Fruit fly (Drosophila melanogaster) whole organism, larva: Measurements from ENCODE around the gene CG10702.

Experiments used
- noc ChIP-seq: fragments of 200-800 bp; sonication (Bioruptor generic); optimal IDR thresholded peaks from 3 replicates; lab custom pipeline; 2019; ENCODE audit warnings: missing biosample characterization, mild to moderate bottlenecking, missing genetic modification characterization, moderate library complexity

The CG10702 gene

DNA sequence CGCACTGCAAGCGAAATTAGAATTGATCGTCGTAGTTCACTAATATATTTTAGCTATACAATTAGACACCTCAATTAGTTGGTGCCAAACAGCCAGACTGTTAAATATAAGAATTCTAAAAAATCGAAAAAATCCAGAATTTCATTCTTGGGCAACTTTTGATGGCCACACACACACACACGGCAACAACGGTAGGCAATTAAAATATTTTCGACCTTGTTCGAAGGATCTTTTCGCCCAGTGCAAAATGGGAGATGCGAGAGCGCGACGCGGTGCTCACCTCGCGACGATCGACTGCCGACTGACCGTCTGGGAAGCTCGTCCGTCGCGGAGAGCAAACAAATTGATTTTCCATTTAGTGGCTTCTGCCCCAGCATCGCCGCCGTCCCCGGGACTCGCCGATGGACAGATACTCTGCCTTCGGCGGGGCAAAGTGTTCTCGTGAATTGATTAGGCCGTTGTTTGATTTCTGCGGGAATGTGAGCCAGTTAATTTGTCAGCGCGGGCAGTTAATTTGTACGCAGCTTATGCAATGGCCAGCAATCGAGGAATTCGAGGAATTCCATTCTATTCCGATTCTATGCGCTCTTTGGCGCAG, at the start of gene CG10702:
Gene CG10702 (minus strand): TSS at position 304 of the 598 bp plus-strand sequence.
- TF ChIP-seq noc (tag; lab: Kevin White, UChicago), result no peak

DNA sequence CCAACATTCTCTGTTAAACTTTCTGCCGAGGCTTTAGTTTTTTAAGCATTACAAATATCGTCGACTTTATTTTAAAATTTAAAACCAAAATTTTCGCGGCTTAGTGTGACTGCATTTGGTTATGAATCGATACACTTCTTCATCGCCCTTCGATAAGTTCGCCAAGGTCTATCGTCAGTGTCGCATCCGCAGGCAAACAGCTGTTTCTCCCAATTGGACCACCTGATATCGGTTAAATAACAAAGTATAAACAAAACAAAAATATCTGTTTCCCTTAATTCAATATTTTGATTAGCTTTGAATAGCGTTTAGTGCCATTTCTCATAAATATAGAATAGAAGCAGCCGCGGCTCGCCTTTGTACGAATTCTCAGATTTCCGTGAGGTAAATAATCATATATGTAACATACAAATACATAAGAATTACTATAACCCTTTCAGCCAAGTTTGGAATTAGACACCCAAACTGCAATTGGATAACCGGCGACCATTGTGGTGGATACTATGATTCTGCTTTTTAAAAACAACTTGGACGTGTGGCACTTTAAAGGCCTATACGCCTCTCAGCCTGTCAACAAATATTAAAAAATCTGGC, 44.6 kb upstream of the CG10702 start, which contains the start of gene CG10561:
Gene CG10561 (plus strand): TSS at position 219 of the 594 bp plus-strand sequence.
- TF ChIP-seq noc (tag; lab: Kevin White, UChicago), result no peak

DNA sequence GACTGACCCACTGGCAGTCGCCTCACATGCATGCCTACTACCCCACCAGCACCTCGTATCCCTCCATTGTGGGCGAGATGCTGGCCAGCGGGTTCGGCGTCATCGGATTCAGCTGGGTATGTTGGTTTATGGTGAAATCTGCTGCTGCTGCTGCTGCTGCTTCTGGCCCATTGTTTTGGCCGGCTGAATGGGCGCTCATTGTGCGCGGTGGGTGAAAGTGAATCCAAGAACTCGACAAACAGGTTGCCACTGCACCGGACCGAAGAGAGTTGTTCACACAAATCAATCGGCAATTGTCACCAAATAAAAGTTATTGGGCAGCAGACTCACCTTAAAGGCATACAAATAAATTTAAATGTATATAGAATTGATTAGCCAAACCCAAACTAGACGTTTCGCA, 42.5 kb upstream of the CG10702 start:
- TF ChIP-seq noc (tag; lab: Kevin White, UChicago), result no peak

DNA sequence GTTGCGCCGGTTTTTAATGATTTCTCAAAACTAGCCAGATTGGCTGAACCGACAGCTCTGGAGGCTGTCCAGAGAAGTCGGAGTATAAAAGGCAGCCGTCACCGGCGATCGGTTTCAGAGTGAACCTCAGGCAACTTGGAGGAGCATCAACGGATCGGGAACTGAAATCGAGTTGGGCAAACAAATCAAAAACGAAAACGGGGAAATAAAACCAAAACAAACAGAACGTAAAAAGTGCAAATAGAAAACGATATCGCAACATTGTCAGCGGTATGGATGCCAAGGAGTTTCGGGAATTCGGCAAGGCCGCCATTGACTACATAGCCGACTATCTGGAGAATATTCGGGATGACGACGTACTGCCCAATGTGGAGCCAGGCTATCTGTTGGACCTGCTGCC, 42.1 kb upstream of the CG10702 start:
- no peak for TF ChIP-seq noc (tag; lab: Kevin White, UChicago)

DNA sequence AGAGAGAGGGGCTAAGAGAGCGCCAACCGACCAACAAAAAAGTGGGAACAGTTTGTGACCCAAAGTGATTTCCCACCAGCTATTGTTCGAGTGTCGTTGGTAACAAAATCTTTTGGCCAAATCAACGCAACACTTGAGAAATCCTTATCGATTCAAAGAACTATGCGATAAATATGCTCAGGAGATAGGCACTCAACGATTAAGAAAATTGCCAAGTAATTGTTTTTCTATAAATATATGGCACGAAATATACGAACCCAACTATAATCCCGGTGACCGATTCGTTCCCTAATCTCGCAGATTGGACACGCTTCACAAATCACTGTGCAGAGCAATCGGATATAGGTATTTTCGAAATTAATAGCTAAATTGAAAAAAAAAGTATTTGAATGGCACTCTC, 41.5 kb upstream of the CG10702 start:
- peak; percentile 59 for TF ChIP-seq noc (tag; lab: Kevin White, UChicago)

DNA sequence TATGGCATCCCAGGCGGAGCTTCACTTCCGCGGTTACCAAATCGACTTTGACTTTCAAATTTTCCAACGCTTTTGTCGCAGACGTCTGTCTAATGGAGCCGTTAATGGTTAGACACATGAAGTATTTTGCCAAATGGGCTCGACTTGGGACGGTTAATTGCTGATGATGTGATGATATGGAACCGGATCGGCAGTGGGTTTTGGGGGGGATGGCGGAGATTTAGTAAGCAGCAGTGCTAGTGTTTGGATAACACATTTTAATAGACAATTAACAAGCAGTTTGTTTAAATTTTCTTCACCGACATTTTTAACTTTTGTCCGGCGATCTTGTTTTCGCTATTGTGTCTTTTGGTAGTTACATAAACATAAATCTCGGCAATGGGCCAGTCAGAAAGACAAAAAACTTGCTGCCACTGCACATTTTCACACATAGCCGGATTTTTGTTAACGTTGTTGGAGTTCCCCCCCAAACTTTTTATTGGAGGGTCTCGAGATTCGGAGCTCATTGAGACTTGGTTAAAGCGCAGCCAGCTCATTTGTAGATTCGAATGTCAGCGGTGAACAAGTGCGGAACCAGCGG, 40.1 kb upstream of the CG10702 start, which contains the start of gene amd:
Gene amd (plus strand): TSS at position 530 of the 580 bp plus-strand sequence.
- no peak for TF ChIP-seq noc (tag; lab: Kevin White, UChicago)

DNA sequence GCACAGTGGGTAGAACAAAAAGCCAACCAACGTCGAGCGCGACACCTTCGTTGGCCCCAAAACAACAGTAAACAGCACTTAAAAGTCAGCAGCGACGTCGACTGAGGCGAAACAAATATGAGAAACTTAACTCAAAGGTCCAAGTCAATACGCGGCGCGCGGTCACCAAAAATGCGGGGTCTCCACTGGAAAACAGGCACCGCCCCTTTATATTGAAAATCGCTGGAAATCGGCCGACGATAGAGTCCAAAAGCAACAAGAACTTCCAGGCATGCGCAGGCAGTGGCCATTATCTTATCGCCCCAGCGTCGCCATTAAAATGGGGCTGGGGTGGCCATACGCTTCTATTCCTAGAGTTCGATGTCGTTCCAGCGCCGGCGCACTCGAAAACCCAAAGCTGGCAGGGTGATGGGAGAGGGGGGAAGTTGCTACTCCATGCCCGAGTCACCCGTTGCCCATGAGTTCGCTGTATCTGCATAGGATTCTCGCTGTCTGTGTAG, 38.8 kb upstream of the CG10702 start, which contains the start of gene Lim3:
Gene Lim3 (minus strand): TSS at position 51 of the 500 bp plus-strand sequence.
- TF ChIP-seq noc (tag; lab: Kevin White, UChicago), result no peak

DNA sequence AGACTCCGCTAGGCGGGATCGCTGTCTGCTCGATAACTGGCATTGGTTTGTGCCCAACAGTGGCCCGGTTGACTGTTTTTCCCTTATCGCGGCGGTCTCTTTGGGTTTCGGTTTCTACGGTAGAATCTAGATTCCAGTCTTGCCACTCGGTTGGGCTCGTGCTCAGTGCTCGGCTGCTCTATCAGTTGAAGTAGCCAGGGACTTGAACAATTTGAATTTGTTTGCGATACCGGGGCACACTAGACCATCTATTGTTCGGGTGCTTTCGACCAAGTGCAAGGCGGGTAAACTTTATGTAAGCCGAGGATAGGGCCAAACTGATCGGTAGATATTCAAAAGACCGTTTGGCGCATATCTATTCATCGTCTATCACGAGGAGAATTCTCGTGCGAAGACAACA, 36.6 kb upstream of the CG10702 start:
- TF ChIP-seq noc (tag; lab: Kevin White, UChicago), result no peak

DNA sequence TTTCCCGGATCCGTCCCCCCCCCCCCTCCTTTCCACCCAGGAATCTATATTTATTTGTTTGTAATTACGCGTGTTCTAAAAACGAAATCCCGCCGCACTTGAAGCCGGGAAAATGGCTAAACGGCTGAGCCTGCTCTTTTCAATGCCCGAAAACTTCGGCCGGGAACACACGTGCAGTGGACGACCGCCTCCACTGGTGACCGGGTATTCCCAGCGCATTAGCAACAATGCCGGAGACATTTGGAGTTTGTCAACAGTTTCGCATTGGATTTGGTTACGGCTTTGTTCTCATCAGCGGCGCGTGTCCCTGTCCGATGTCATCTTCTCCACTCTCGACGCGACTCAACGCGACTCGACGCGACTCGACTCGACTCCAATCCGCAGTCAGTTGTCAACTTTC, 34.7 kb upstream of the CG10702 start:
- no peak for TF ChIP-seq noc (tag; lab: Kevin White, UChicago)

DNA sequence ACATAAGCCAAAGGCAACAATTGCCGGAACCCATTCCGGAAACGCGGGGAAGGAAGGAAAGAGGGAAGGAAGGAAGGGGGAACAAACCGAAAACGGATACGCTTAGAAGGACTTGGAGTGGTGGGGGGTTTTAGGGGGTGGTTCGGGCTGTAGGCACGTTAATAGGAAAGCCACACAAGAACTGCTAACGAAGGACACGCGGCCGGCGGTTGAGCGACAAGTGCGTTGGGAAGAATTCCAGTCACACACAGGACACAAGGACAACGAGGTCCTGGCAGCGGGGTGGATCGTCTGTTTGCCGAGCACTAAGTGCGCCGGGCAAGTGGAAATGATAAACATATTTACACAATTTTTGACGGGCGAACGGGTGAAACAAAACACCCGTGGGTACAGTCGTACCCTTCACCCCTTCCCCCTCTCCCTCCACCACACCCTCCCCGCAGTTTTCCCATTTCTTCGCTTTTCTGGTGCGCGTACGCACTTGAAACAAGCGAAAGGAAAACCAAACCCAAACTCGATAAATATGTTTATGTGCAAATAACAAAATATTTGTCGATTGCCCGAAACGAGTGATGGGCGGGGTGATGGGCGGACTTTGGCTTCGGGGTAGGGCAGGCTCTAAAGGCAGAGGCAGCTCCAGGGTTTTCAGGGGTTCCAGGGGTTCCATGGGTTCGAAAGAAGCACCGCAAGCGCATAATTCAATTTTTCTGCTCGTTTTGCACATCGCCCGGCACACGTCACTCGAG, 33.7 kb upstream of the CG10702 start:
- no peak for TF ChIP-seq noc (tag; lab: Kevin White, UChicago)

DNA sequence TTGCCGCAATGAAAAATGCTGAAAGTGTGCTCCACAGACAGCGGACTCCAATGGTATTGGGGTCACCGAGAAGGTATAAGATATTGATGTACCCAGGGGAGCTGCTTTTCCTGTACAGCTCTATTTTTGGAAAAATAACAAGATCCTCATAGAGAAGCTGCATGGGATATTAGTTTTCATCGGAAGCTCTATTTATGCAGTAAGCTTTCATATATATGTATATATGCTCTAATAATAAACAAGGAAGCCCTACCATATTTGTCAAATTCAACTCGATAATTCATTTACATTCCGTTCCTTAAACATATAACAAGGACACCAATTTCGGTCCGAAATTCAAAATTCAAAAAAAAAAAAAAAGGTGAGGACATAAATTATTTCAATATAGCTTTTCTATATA, 32.1 kb upstream of the CG10702 start, which contains the start of the genes CG17344 and CG43731:
Gene CG17344 (plus strand): TSS at position 301 of the 400 bp plus-strand sequence.
Gene CG43731 (plus strand): TSS at position 301 of the 400 bp plus-strand sequence.
- TF ChIP-seq noc (tag; lab: Kevin White, UChicago), result no peak

DNA sequence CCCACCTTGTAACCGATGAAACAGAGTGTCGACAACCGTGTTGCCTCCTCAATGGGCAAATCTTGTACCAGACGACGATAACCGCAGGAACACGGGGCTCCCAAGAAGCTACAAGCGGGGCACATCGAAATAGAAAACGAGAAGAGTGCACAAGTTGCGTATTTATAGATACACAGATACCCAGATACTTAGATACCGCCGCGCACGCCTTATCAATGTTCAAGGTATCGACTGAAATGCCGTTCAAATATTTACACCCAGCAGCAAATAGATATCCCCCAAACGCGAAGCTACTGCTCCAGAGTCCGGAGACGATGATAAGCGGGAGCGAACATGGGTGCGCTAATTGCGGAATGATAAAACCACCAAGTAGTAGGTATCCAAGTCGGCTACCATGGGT, 29.0 kb upstream of the CG10702 start:
- no peak for TF ChIP-seq noc (tag; lab: Kevin White, UChicago)

DNA sequence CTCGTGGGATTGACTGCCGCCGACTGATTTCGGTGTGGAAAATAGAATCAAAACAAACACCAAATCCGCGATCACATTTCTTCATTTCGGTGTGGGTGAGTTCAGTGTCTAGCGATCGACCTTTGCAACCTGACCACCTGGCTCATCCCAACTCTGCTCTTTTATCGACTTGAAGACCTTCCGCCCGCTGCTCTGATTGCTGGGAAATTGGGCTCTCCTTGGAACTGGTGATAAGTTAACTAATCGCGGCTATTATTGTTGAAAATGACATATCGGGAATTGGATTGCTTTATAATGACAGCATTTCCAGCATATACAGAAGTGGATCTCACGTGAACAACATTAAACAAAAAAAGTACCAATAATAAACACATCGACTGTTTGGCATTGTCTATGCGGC, 27.7 kb upstream of the CG10702 start:
- TF ChIP-seq noc (tag; lab: Kevin White, UChicago), result no peak

DNA sequence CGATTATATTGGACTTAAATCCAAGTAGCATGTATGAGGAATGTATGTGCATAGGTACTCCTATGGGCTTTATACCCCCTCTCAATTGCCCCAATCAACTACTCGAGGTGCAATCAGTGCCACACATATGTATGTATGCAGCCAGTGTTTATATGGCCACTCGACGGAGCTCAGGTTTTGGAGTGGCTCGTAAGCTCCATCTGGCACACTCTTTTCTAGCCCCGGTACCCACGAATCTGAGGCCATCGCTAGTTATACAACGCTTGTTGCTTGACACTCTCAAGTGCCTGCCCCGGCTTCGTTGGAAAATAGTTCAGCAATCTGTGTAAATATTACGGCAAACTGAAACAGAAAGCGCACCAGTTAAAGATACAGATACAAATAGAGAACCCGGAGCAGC, 26.7 kb upstream of the CG10702 start:
- no peak for TF ChIP-seq noc (tag; lab: Kevin White, UChicago)

DNA sequence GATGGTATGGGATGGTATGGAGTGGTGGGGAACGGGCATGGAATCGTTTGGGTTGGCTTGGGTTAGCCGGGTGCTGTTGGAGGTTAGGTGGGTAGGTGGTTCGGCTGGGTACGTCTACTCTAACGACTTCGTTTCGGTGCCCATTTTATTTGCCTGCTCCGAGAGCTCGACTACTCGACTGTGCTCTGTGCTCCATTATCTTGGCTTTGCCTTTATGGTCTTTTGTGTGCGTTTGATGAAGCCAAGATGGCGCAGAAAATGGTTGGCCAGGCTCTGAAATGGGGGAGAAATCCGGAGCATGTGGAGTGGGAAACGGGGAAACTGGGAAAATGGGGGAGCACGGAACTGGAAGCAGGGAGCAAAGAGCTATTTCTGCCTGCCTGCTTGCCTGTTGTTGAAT, 24.2 kb upstream of the CG10702 start:
- no peak for TF ChIP-seq noc (tag; lab: Kevin White, UChicago)

DNA sequence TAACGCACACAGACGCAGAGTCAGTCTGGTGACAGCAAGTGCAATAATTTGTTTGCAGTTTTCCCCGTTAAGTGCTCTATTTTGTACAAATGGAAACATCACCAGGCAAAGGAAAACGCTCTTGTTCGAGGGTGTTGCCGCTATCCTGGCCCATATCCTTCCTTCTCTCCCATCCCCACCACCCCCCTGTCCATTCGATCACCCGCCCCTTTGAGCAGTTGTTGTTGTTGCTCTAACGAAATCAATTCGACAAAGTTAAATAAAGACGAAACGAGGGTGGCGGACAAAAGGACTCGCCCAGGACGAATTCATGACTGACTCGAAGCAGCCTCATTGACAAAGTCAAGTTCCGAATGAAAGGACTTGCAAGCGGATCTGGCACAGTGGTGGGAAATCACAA, 19.7 kb upstream of the CG10702 start:
- TF ChIP-seq noc (tag; lab: Kevin White, UChicago), result no peak
